Worm (Caenorhabditis elegans) whole organism, mixed stage, embryonic: ENCODE results near the gene eral-1.

ENCODE experiments used
- lin-13 ChIP-seq: fragments of 150-350 bp; optimal IDR thresholded peaks from 2 replicates; lab custom pipeline; 2014; ENCODE audit warnings: missing biosample characterization, missing genetic modification characterization
- lsy-2 ChIP-seq: fragments of 150-350 bp; optimal IDR thresholded peaks from 2 replicates; lab custom pipeline; 2014; ENCODE audit warnings: missing biosample characterization, missing genetic modification characterization
- nhr-237 ChIP-seq: fragments of 150-350 bp; optimal IDR thresholded peaks from 2 replicates; lab custom pipeline; 2014; ENCODE audit warnings: missing biosample characterization, missing genetic modification characterization

ce11 chrII:9601679-9602078 lies 12.1 kb upstream of the eral-1 start:
- TF ChIP-seq lin-13 (no peak), lsy-2 (tag; lab: Kevin White, UChicago) (no peak), nhr-237 (tag; lab: Kevin White, UChicago) (no peak)
